Worm (Caenorhabditis elegans): Measurements from ENCODE around the gene col-166.

Gene col-166

ce11 chrX:6279625-6280024, at the start of gene col-166:
col-166 (plus strand) TSS chrX:6280016.
- no peak for TF ChIP-seq fkh-10 (GFP tag; optimal IDR thresholded peaks at IDR 0.05)
- no peak for TF ChIP-seq mes-2 (tag; optimal IDR thresholded peaks at IDR 0.05; ENCODE audit: poor library complexity, severe bottlenecking)
- no peak for TF ChIP-seq vab-7 (GFP tag; IDR thresholded peaks at IDR 0.05)
- peak; percentile 75 for TF ChIP-seq ama-1 (optimal IDR thresholded peaks at IDR 0.05)
- TF ChIP-seq nhr-41 (GFP tag; IDR thresholded peaks at IDR 0.05): no peak
- TF ChIP-seq Y75B8A.6 (GFP tag; IDR thresholded peaks at IDR 0.05): no peak
- no peak for TF ChIP-seq spr-1 (tag; optimal IDR thresholded peaks at IDR 0.05)
- TF ChIP-seq tag-97 (GFP tag; IDR thresholded peaks at IDR 0.05): no peak
- no peak for TF ChIP-seq unc-39 (tag; optimal IDR thresholded peaks at IDR 0.05)
- no peak for TF ChIP-seq zfp-2 (tag; optimal IDR thresholded peaks at IDR 0.05)
- peak; percentile 22 for TF ChIP-seq mxl-3 (GFP tag; optimal IDR thresholded peaks at IDR 0.05)
- peak; percentile 41 for TF ChIP-seq hlh-11 (tag; optimal IDR thresholded peaks at IDR 0.05)
- peak in 1 of 2 experiments; percentile 6 for TF ChIP-seq mdl-1 (tag; optimal IDR thresholded peaks at IDR 0.05)
- TF ChIP-seq nhr-77 (tag; optimal IDR thresholded peaks at IDR 0.05): no peak
- no peak for TF ChIP-seq daf-8 (GFP tag; IDR thresholded peaks at IDR 0.05)
- no peak for TF ChIP-seq egl-43 (GFP tag; IDR thresholded peaks at IDR 0.05)
- TF ChIP-seq lim-7 (GFP tag; IDR thresholded peaks at IDR 0.05): 0 out of 2 replicates have a peak, but pooled peaks have one; percentile 20
- TF ChIP-seq hlh-30 (tag; optimal IDR thresholded peaks at IDR 0.05; ENCODE audit: insufficient read depth): no peak
- TF ChIP-seq madf-9 (GFP tag; conservative IDR thresholded peaks at IDR 0.05): no peak
- TF ChIP-seq ceh-32 (tag; optimal IDR thresholded peaks at IDR 0.05; ENCODE audit: poor library complexity): no peak
- TF ChIP-seq rbr-2 (tag; optimal IDR thresholded peaks at IDR 0.05): peak; percentile 11
- TF ChIP-seq ztf-7 (tag; optimal IDR thresholded peaks at IDR 0.05): no peak
- no peak for TF ChIP-seq unc-62 (GFP tag; optimal IDR thresholded peaks at IDR 0.05 in 1 of 2)
- no peak for TF ChIP-seq unc-62 (tag; optimal IDR thresholded peaks at IDR 0.05)
- no peak for TF ChIP-seq nhr-76 (tag; optimal IDR thresholded peaks at IDR 0.05)
- no peak for TF ChIP-seq mdt-29 (GFP tag; IDR thresholded peaks at IDR 0.05)
- peak; percentile 32 for TF ChIP-seq mep-1 (tag; optimal IDR thresholded peaks at IDR 0.05)
- no peak for TF ChIP-seq fos-1 (tag; optimal IDR thresholded peaks at IDR 0.05)

ce11 chrX:6230669-6231068, 49.1 kb upstream of the col-166 start, which contains the start of gene lite-1:
lite-1 (minus strand) TSS chrX:6230769.
- TF ChIP-seq unc-62 (GFP tag; optimal IDR thresholded peaks at IDR 0.05 in 1 of 2) (peak in 1 of 2 experiments; percentile 73), unc-62 (tag; optimal IDR thresholded peaks at IDR 0.05) (no peak), lin-38 (GFP tag; IDR thresholded peaks at IDR 0.05) (no peak)

- TF ChIP-seq aha-1 (tag) (peak; percentile 71), pha-4 (GFP tag; IDR thresholded peaks at IDR 0.05) (no peak), pha-4 (tag; optimal IDR thresholded peaks at IDR 0.05) (no peak), Y105C5A.15 (GFP tag; IDR thresholded peaks at IDR 0.05) (no peak), ctbp-1 (GFP tag; IDR thresholded peaks at IDR 0.05) (0 out of 2 replicates have a peak, but pooled peaks have one; percentile 12), dve-1 (tag; optimal IDR thresholded peaks at IDR 0.05; ENCODE audit: insufficient read depth) (peak; percentile 27), T20F7.1 (GFP tag; optimal IDR thresholded peaks at IDR 0.05) (peak; percentile 16), ztf-7 (tag; optimal IDR thresholded peaks at IDR 0.05) (no peak), snpc-1.2 (GFP tag; IDR thresholded peaks at IDR 0.05) (no peak)
Measured at ce11 chrX:6232998-6233626, 46.7 kb upstream of the col-166 start, which contains the start of gene C14F11.4. C14F11.4 (minus strand) TSS chrX:6233048.

ce11 chrX:6235443-6235842, 44.4 kb upstream of the col-166 start, which contains the start of gene hsp-43:
hsp-43 (minus strand) TSS chrX:6235543.
- no peak for TF ChIP-seq php-3 (GFP tag; IDR thresholded peaks at IDR 0.05)
- TF ChIP-seq nhr-25 (tag; optimal IDR thresholded peaks at IDR 0.05; ENCODE audit: borderline replicate concordance, insufficient read depth): peak; percentile 48
